Worm (Caenorhabditis elegans) whole organism, L1 larva: ENCODE results near the gene F44E5.15.

ENCODE experiments used
- C04F5.9 ChIP-seq: sonication (generic microtip); optimal IDR thresholded peaks from 2 replicates; lab custom pipeline; 2016; ENCODE audit warnings: missing genetic modification characterization, missing compliant biosample characterization
- C16A3.4 ChIP-seq: fragments of 150-350 bp; optimal IDR thresholded peaks from 2 replicates; lab custom pipeline; 2014; ENCODE audit warnings: missing biosample characterization, missing genetic modification characterization
- C34B4.2 ChIP-seq: sonication (generic microtip); optimal IDR thresholded peaks from 2 replicates; lab custom pipeline; 2017; ENCODE audit warnings: mild to moderate bottlenecking, missing genetic modification characterization, missing compliant biosample characterization
- F16B12.6 ChIP-seq: fragments of 150-350 bp; optimal IDR thresholded peaks from 2 replicates; lab custom pipeline; 2014; ENCODE audit warnings: missing biosample characterization, missing genetic modification characterization
- Y116A8C.19 ChIP-seq: sonication (generic microtip); optimal IDR thresholded peaks from 2 replicates; lab custom pipeline; 2016; ENCODE audit warnings: missing compliant biosample characterization, missing genetic modification characterization, borderline replicate concordance
- aha-1 ChIP-seq: fragments of 150-350 bp; optimal IDR thresholded peaks from 2 replicates; lab custom pipeline; 2014; ENCODE audit warnings: missing biosample characterization, missing genetic modification characterization
- ama-1 ChIP-seq: fragments of 150-350 bp; optimal IDR thresholded peaks from 2 replicates; lab custom pipeline; 2014
- blmp-1 ChIP-seq: fragments of 150-350 bp; optimal IDR thresholded peaks from 2 replicates; lab custom pipeline; 2014; ENCODE audit warnings: missing biosample characterization, missing genetic modification characterization
- ceh-63 ChIP-seq: fragments of 200-800 bp; sonication (Bioruptor generic); optimal IDR thresholded peaks from 2 replicates; lab custom pipeline; 2018; ENCODE audit warnings: mild to moderate bottlenecking, missing genetic modification characterization, missing compliant biosample characterization
- ceh-8 ChIP-seq: fragments of 200-800 bp; sonication (Bioruptor generic); optimal IDR thresholded peaks from 2 replicates; lab custom pipeline; 2018; ENCODE audit warnings: mild to moderate bottlenecking, missing genetic modification characterization, moderate library complexity, missing compliant biosample characterization
- ceh-88 ChIP-seq: fragments of 200-800 bp; sonication (Bioruptor generic); IDR thresholded peaks from 2 replicates; pipeline ENCODE4 v1.3.6; 2022; ENCODE audit warnings: missing genetic modification characterization, missing compliant biosample characterization
- ceh-90 ChIP-seq: sonication (generic microtip); optimal IDR thresholded peaks from 2 replicates; lab custom pipeline; 2016; ENCODE audit warnings: missing genetic modification characterization, missing compliant biosample characterization
- dpl-1 ChIP-seq, 3 experiments: fragments of 150-350 bp in 2 of 3; sonication (generic microtip) in 1 of 3; optimal IDR thresholded peaks; 2 replicates each; lab custom pipeline; 2014 to 2017; ENCODE audit warnings: missing biosample characterization in 3 of 3, missing genetic modification characterization in 3 of 3, missing genetic modification reagents in 3 of 3
- dsc-1 ChIP-seq: sonication (generic microtip); optimal IDR thresholded peaks from 2 replicates; lab custom pipeline; 2016; ENCODE audit warnings: mild to moderate bottlenecking, missing genetic modification characterization, missing compliant biosample characterization
- efl-1 ChIP-seq, 4 experiments: fragments of 150-350 bp; optimal IDR thresholded peaks in 3 of 4; peaks in 1 of 4; 1 replicate in 1 of 4; 2 replicates in 3 of 4; lab custom pipeline; 2014; ENCODE audit warnings: missing biosample characterization in 2 of 4, missing genetic modification characterization in 2 of 4, missing genetic modification reagents in 2 of 4
- efl-3 ChIP-seq: fragments of 200-800 bp; sonication (Bioruptor generic); optimal IDR thresholded peaks from 2 replicates; lab custom pipeline; 2018; ENCODE audit warnings: mild to moderate bottlenecking, missing genetic modification characterization, missing compliant biosample characterization
- egl-13 ChIP-seq: sonication (generic microtip); optimal IDR thresholded peaks from 2 replicates; lab custom pipeline; 2016; ENCODE audit warnings: missing genotype, missing genetic modification reagents, missing genetic modification characterization, missing compliant biosample characterization
- elt-2 ChIP-seq: sonication (generic microtip); optimal IDR thresholded peaks from 2 replicates; lab custom pipeline; 2016; ENCODE audit warnings: missing genetic modification characterization, mild to moderate bottlenecking, inconsistent platforms, missing compliant biosample characterization, missing genetic modification reagents
- elt-3 ChIP-seq, 6 experiments: fragments of 150-350 bp in 1 of 6; sonication (generic microtip); optimal IDR thresholded peaks; 2 replicates each; lab custom pipeline; 2017 to 2018; ENCODE audit warnings: missing biosample characterization in 6 of 6, missing genetic modification characterization in 6 of 6, inconsistent platforms in 1 of 6
- ets-5 ChIP-seq: fragments of 200-800 bp; sonication (Bioruptor generic); IDR thresholded peaks from 2 replicates; pipeline ENCODE4 v1.3.6; 2022; ENCODE audit warnings: missing genetic modification characterization, missing compliant biosample characterization
- fkh-10 ChIP-seq: sonication (generic microtip); optimal IDR thresholded peaks from 2 replicates; lab custom pipeline; 2017; ENCODE audit warnings: missing biosample characterization, missing genetic modification reagents, missing genetic modification characterization
- fkh-4 ChIP-seq: sonication (generic microtip); optimal IDR thresholded peaks from 2 replicates; lab custom pipeline; 2016; ENCODE audit warnings: missing compliant biosample characterization, missing genetic modification characterization, borderline replicate concordance
- fos-1 ChIP-seq: fragments of 150-350 bp; optimal IDR thresholded peaks from 2 replicates; lab custom pipeline; 2014; ENCODE audit warnings: missing biosample characterization, missing genetic modification characterization
- hpl-2 ChIP-seq: fragments of 150-350 bp; optimal IDR thresholded peaks from 2 replicates; lab custom pipeline; 2014; ENCODE audit warnings: missing biosample characterization, missing genetic modification reagents, missing genetic modification characterization
- irx-1 ChIP-seq: sonication (generic microtip); optimal IDR thresholded peaks from 2 replicates; lab custom pipeline; 2016; ENCODE audit warnings: missing genetic modification characterization, missing compliant biosample characterization
- isw-1 ChIP-seq: fragments of 200-800 bp; sonication (Bioruptor generic); IDR thresholded peaks from 2 replicates; pipeline ENCODE4 v1.3.6; 2022; ENCODE audit warnings: missing genetic modification characterization, missing compliant biosample characterization
- lin-13 ChIP-seq: fragments of 150-350 bp; optimal IDR thresholded peaks from 2 replicates; lab custom pipeline; 2014; ENCODE audit warnings: missing biosample characterization, missing genetic modification reagents, missing genetic modification characterization
- lin-14 ChIP-seq: fragments of 200-800 bp; sonication (Bioruptor generic); optimal IDR thresholded peaks from 2 replicates; lab custom pipeline; 2018; ENCODE audit warnings: mild to moderate bottlenecking, missing genetic modification characterization, moderate library complexity, missing compliant biosample characterization
- lin-15B ChIP-seq: fragments of 150-350 bp; sonication (generic microtip); optimal IDR thresholded peaks from 3 replicates; lab custom pipeline; 2014; ENCODE audit warnings: missing biosample characterization, missing genetic modification characterization
- lin-39 ChIP-seq: fragments of 150-350 bp; optimal IDR thresholded peaks from 2 replicates; lab custom pipeline; 2014; ENCODE audit warnings: missing biosample characterization, missing genetic modification reagents, missing genetic modification characterization
- lsy-2 ChIP-seq, 2 experiments: fragments of 150-350 bp; optimal IDR thresholded peaks; 2 replicates each; lab custom pipeline; 2014; ENCODE audit warnings: missing biosample characterization in 2 of 2, missing genetic modification characterization in 2 of 2
- mef-2 ChIP-seq: fragments of 150-350 bp; optimal IDR thresholded peaks from 2 replicates; lab custom pipeline; 2014; ENCODE audit warnings: missing biosample characterization, missing genetic modification characterization
- nhr-237 ChIP-seq: fragments of 150-350 bp; optimal IDR thresholded peaks from 2 replicates; lab custom pipeline; 2014; ENCODE audit warnings: missing biosample characterization, missing genetic modification characterization
- nhr-28 ChIP-seq: fragments of 150-350 bp; optimal IDR thresholded peaks from 2 replicates; lab custom pipeline; 2014; ENCODE audit warnings: missing biosample characterization, missing genetic modification characterization
- nhr-71 ChIP-seq: sonication (generic microtip); optimal IDR thresholded peaks from 2 replicates; lab custom pipeline; 2016; ENCODE audit warnings: mild to moderate bottlenecking, missing genetic modification characterization, moderate library complexity, missing compliant biosample characterization
- nhr-77 ChIP-seq: fragments of 150-350 bp; optimal IDR thresholded peaks from 2 replicates; lab custom pipeline; 2014; ENCODE audit warnings: missing biosample characterization, missing genetic modification characterization
- nhr-84 ChIP-seq: sonication (generic microtip); optimal IDR thresholded peaks from 2 replicates; lab custom pipeline; 2017; ENCODE audit warnings: missing biosample characterization, missing genetic modification characterization
- nhr-85 ChIP-seq: sonication (generic microtip); peaks from one replicate; lab custom pipeline; 2016; ENCODE audit warnings: missing genetic modification characterization, inconsistent platforms, missing compliant biosample characterization
- pag-3 ChIP-seq: sonication (generic microtip); optimal IDR thresholded peaks from 2 replicates; lab custom pipeline; 2017; ENCODE audit warnings: missing genetic modification characterization, mild to moderate bottlenecking, missing compliant biosample characterization, antibody characterized with exemption, borderline replicate concordance; ENCODE audit not compliant: insufficient read depth
- pax-3 ChIP-seq: fragments of 200-800 bp; sonication (Bioruptor generic); optimal IDR thresholded peaks from 2 replicates; lab custom pipeline; 2018; ENCODE audit warnings: mild to moderate bottlenecking, missing genetic modification characterization, moderate library complexity, missing compliant biosample characterization
- rnt-1 ChIP-seq: sonication (generic microtip); optimal IDR thresholded peaks from 2 replicates; lab custom pipeline; 2016; ENCODE audit warnings: mild to moderate bottlenecking, missing genetic modification characterization, moderate library complexity, missing compliant biosample characterization
- skn-1 ChIP-seq: fragments of 150-350 bp; optimal IDR thresholded peaks from 2 replicates; lab custom pipeline; 2014; ENCODE audit warnings: missing biosample characterization, missing genetic modification characterization
- snu-23 ChIP-seq: sonication (generic microtip); optimal IDR thresholded peaks from 2 replicates; lab custom pipeline; 2016; ENCODE audit warnings: missing genetic modification characterization, missing compliant biosample characterization
- sox-4 ChIP-seq: sonication (generic microtip); optimal IDR thresholded peaks from 2 replicates; lab custom pipeline; 2016; ENCODE audit warnings: missing genetic modification characterization, missing compliant biosample characterization
- sup-37 ChIP-seq: fragments of 200-800 bp; sonication (Bioruptor generic); optimal IDR thresholded peaks from 2 replicates; lab custom pipeline; 2018; ENCODE audit warnings: mild to moderate bottlenecking, missing genetic modification characterization, missing compliant biosample characterization
- swsn-7 ChIP-seq: sonication (generic microtip); optimal IDR thresholded peaks from 2 replicates; lab custom pipeline; 2016; ENCODE audit warnings: missing genetic modification characterization, missing compliant biosample characterization
- tlp-1 ChIP-seq: fragments of 150-350 bp; optimal IDR thresholded peaks from 2 replicates; lab custom pipeline; 2014; ENCODE audit warnings: missing biosample characterization, missing genetic modification characterization
- unc-130 ChIP-seq: fragments of 150-350 bp; optimal IDR thresholded peaks from 2 replicates; lab custom pipeline; 2017; ENCODE audit warnings: missing biosample characterization, missing genetic modification characterization, inconsistent platforms
- unc-30 ChIP-seq: sonication (generic microtip); optimal IDR thresholded peaks from 2 replicates; lab custom pipeline; 2017; ENCODE audit warnings: missing biosample characterization, missing genetic modification characterization
- unc-86 ChIP-seq: sonication (generic microtip); optimal IDR thresholded peaks from 2 replicates; lab custom pipeline; 2016; ENCODE audit warnings: missing genetic modification characterization, missing compliant biosample characterization
- xbp-1 ChIP-seq: sonication (generic microtip); optimal IDR thresholded peaks from 2 replicates; lab custom pipeline; 2016; ENCODE audit warnings: missing genetic modification characterization, missing compliant biosample characterization
- zag-1 ChIP-seq: fragments of 150-350 bp; optimal IDR thresholded peaks from 2 replicates; lab custom pipeline; 2014; ENCODE audit warnings: missing biosample characterization, missing genetic modification characterization
- zip-4 ChIP-seq: fragments of 200-800 bp; sonication (Bioruptor generic); optimal IDR thresholded peaks from 2 replicates; lab custom pipeline; 2018; ENCODE audit warnings: mild to moderate bottlenecking, missing genetic modification characterization, moderate library complexity, missing compliant biosample characterization
- ztf-4 ChIP-seq: fragments of 150-350 bp; optimal IDR thresholded peaks from 2 replicates; lab custom pipeline; 2014; ENCODE audit warnings: missing biosample characterization, missing genetic modification characterization

Gene F44E5.15

ce11 chrII:11751615-11752174 lies 20.8 kb upstream of the F44E5.15 start:
- TF ChIP-seq efl-1 (optimal IDR thresholded peaks at IDR 0.05; lab: Kevin White, UChicago) (peak in 1 of 2 experiments; percentile 0), efl-1 (GFP tag; optimal IDR thresholded peaks at IDR 0.05 in 1 of 2; lab: Kevin White, UChicago) (peak in 1 of 2 experiments; percentile 51), unc-30 (tag; lab: Kevin White, UChicago) (no peak), C16A3.4 (tag; lab: Kevin White, UChicago) (no peak), dsc-1 (tag; lab: Kevin White, UChicago) (no peak), fkh-4 (tag; lab: Kevin White, UChicago) (no peak), zag-1 (tag; lab: Kevin White, UChicago) (no peak), efl-3 (GFP tag; lab: Kevin White, UChicago) (no peak), pag-3 (no peak), hpl-2 (GFP tag; lab: Kevin White, UChicago) (no peak), blmp-1 (tag; lab: Kevin White, UChicago) (no peak), ztf-4 (tag; lab: Kevin White, UChicago) (no peak), rnt-1 (tag; lab: Kevin White, UChicago) (no peak), elt-2 (tag; lab: Kevin White, UChicago) (no peak), skn-1 (tag; lab: Kevin White, UChicago) (peak; percentile 31), mef-2 (tag; lab: Kevin White, UChicago) (no peak), nhr-237 (tag; lab: Kevin White, UChicago) (no peak), nhr-28 (no peak), isw-1 (peak; percentile 3; the same call in 1 of the 2 replicates), sup-37 (GFP tag; lab: Kevin White, UChicago) (no peak), ets-5 (GFP tag; lab: Robert Waterston, UW) (no peak), snu-23 (GFP tag; lab: Kevin White, UChicago) (no peak), zip-4 (GFP tag; lab: Kevin White, UChicago) (no peak), ceh-90 (no peak), nhr-77 (tag; lab: Kevin White, UChicago) (no peak), pax-3 (tag; lab: Kevin White, UChicago) (no peak), lsy-2 (tag; optimal IDR thresholded peaks at IDR 0.05; lab: Kevin White, UChicago) (peak in 1 of 2 experiments; percentile 37), fkh-10 (GFP tag; lab: Kevin White, UChicago) (peak; percentile 65), egl-13 (tag; lab: Kevin White, UChicago) (no peak), nhr-85 (tag; lab: Kevin White, UChicago) (no peak), unc-86 (tag; lab: Kevin White, UChicago) (peak; percentile 34), lin-14 (GFP tag; lab: Kevin White, UChicago) (peak; percentile 80), ama-1 (lab: Kevin White, UChicago) (no peak), tlp-1 (no peak), nhr-71 (peak; percentile 35), ceh-88 (GFP tag; lab: Robert Waterston, UW) (no peak), unc-130 (tag; lab: Kevin White, UChicago) (no peak), xbp-1 (peak; percentile 30), lin-39 (tag; lab: Kevin White, UChicago) (no peak), nhr-84 (no peak), elt-3 (tag; optimal IDR thresholded peaks at IDR 0.05; lab: Kevin White, UChicago) (no peak), C04F5.9 (tag; lab: Kevin White, UChicago) (no peak), F16B12.6 (tag; lab: Kevin White, UChicago) (no peak), lin-15B (no peak), aha-1 (no peak), dpl-1 (GFP tag; optimal IDR thresholded peaks at IDR 0.05; lab: Kevin White, UChicago) (no peak), lin-13 (no peak), ceh-8 (GFP tag; lab: Kevin White, UChicago) (no peak), fos-1 (tag; lab: Kevin White, UChicago) (no peak), Y116A8C.19 (tag; lab: Kevin White, UChicago) (no peak), sox-4 (tag; lab: Kevin White, UChicago) (no peak), ceh-63 (no peak), C34B4.2 (tag; lab: Kevin White, UChicago) (no peak), irx-1 (tag; lab: Kevin White, UChicago) (no peak), swsn-7 (no peak)
